Fruit fly (Drosophila melanogaster) whole organism, embryonic: ENCODE data around the gene Tim17a2.

ENCODE experiments used
- Abd-B ChIP-seq: fragments of 200-800 bp; sonication (Bioruptor generic); optimal IDR thresholded peaks from 2 replicates; lab custom pipeline; 2018; ENCODE audit warnings: missing biosample characterization, mild to moderate bottlenecking, missing genetic modification characterization, moderate library complexity
- Asciz ChIP-seq: fragments of 200-800 bp; sonication (Bioruptor generic); optimal IDR thresholded peaks from 2 replicates; lab custom pipeline; 2017; ENCODE audit warnings: missing biosample characterization, mild to moderate bottlenecking, missing genetic modification characterization, missing genetic modification reagents
- Atf-2 ChIP-seq: fragments of 200-800 bp; sonication (Bioruptor generic); optimal IDR thresholded peaks from 2 replicates; lab custom pipeline; 2016; ENCODE audit warnings: missing biosample characterization, missing genetic modification characterization
- B-H2 ChIP-seq: fragments of 200-800 bp; sonication (Bioruptor generic); optimal IDR thresholded peaks from 2 replicates; lab custom pipeline; 2018; ENCODE audit warnings: missing biosample characterization, mild to moderate bottlenecking, missing genetic modification characterization
- CG10274 ChIP-seq: fragments of 200-800 bp; sonication (Bioruptor generic); optimal IDR thresholded peaks from 3 replicates; lab custom pipeline; 2017; ENCODE audit warnings: missing biosample characterization, mild to moderate bottlenecking, missing genetic modification characterization
- CG13123 ChIP-seq: fragments of 200-800 bp; sonication (Bioruptor generic); optimal IDR thresholded peaks from 2 replicates; lab custom pipeline; 2016; ENCODE audit warnings: missing biosample characterization, missing genetic modification characterization
- CG15601 ChIP-seq: fragments of 200-800 bp; sonication (Bioruptor generic); optimal IDR thresholded peaks from 3 replicates; lab custom pipeline; 2019; ENCODE audit warnings: missing biosample characterization, mild to moderate bottlenecking, missing genetic modification characterization, moderate library complexity
- CG15696 ChIP-seq: fragments of 200-800 bp; sonication (Bioruptor generic); optimal IDR thresholded peaks from 2 replicates; lab custom pipeline; 2019; ENCODE audit warnings: missing biosample characterization, mild to moderate bottlenecking, missing genetic modification characterization, moderate library complexity
- CG16815 ChIP-seq: fragments of 200-800 bp; sonication (Bioruptor generic); optimal IDR thresholded peaks from 3 replicates; lab custom pipeline; 2017; ENCODE audit warnings: missing biosample characterization, mild to moderate bottlenecking, missing genetic modification characterization
- CG2678 ChIP-seq: fragments of 200-800 bp; sonication (Bioruptor generic); optimal IDR thresholded peaks from 3 replicates; lab custom pipeline; 2019; ENCODE audit warnings: missing biosample characterization, mild to moderate bottlenecking, missing genetic modification characterization, moderate library complexity
- CG30431 ChIP-seq: fragments of 200-800 bp; sonication (Bioruptor generic); optimal IDR thresholded peaks from 2 replicates; lab custom pipeline; 2017; ENCODE audit warnings: missing biosample characterization, missing genetic modification characterization
- CG31224 ChIP-seq: fragments of 200-800 bp; sonication (Bioruptor generic); IDR thresholded peaks from 2 replicates; pipeline ENCODE4 v1.3.6; 2022; ENCODE audit warnings: missing biosample characterization, missing genetic modification characterization
- CG31388 ChIP-seq: fragments of 200-800 bp; sonication (Bioruptor generic); optimal IDR thresholded peaks from 2 replicates; lab custom pipeline; 2016; ENCODE audit warnings: missing biosample characterization, missing genetic modification characterization
- CG4404 ChIP-seq: fragments of 200-800 bp; sonication (Bioruptor generic); IDR thresholded peaks from 2 replicates; pipeline ENCODE4 v1.3.6; 2022; ENCODE audit warnings: missing biosample characterization, missing genetic modification characterization
- CG4730 ChIP-seq: fragments of 200-800 bp; sonication (Bioruptor generic); IDR thresholded peaks from 2 replicates; pipeline ENCODE4 v1.3.6; 2022; ENCODE audit warnings: missing biosample characterization, missing genetic modification characterization
- CG4820 ChIP-seq: fragments of 200-800 bp; sonication (Bioruptor generic); optimal IDR thresholded peaks from 3 replicates; lab custom pipeline; 2016; ENCODE audit warnings: missing biosample characterization, missing genetic modification characterization
- CG8089 ChIP-seq: fragments of 200-800 bp; sonication (Bioruptor generic); optimal IDR thresholded peaks from 3 replicates; lab custom pipeline; 2016; ENCODE audit warnings: missing biosample characterization, missing genetic modification characterization
- CG9932 ChIP-seq: fragments of 200-800 bp; sonication (Bioruptor generic); IDR thresholded peaks from 2 replicates; pipeline ENCODE4 v1.3.6; 2022; ENCODE audit warnings: missing biosample characterization, missing genetic modification characterization
- Hey ChIP-seq: fragments of 200-800 bp; sonication (Bioruptor generic); optimal IDR thresholded peaks from 3 replicates; lab custom pipeline; 2018; ENCODE audit warnings: missing biosample characterization, mild to moderate bottlenecking, missing genetic modification characterization
- Lim3 ChIP-seq: fragments of 200-800 bp; sonication (Bioruptor generic); IDR thresholded peaks from 2 replicates; pipeline ENCODE4 v1.3.6; 2022; ENCODE audit warnings: missing biosample characterization, missing genetic modification characterization
- Lpt ChIP-seq: fragments of >200 bp; optimal IDR thresholded peaks from 2 replicates; lab custom pipeline; 2018; ENCODE audit warnings: missing biosample characterization, missing genetic modification characterization
- Med ChIP-seq: fragments of 200-800 bp; sonication (Bioruptor generic); peaks from one replicate; lab custom pipeline; 2016; ENCODE audit warnings: missing biosample characterization, missing genetic modification characterization, mild to moderate bottlenecking, inconsistent platforms, moderate library complexity
- Poxn ChIP-seq: fragments of 200-800 bp; sonication (Bioruptor generic); IDR thresholded peaks from 2 replicates; pipeline ENCODE4 v1.3.6; 2022; ENCODE audit warnings: missing biosample characterization, missing genetic modification characterization
- Scr ChIP-seq: fragments of 200-800 bp; sonication (Bioruptor generic); IDR thresholded peaks from 2 replicates; pipeline ENCODE4 v1.3.6; 2022; ENCODE audit warnings: missing biosample characterization, missing genetic modification characterization; ENCODE audit not compliant: partially characterized antibody
- Vsx1 ChIP-seq: fragments of 200-800 bp; sonication (Bioruptor generic); optimal IDR thresholded peaks from 2 replicates; lab custom pipeline; 2017; ENCODE audit warnings: missing biosample characterization, mild to moderate bottlenecking, missing genetic modification characterization, missing genetic modification reagents
- Xrp1 ChIP-seq: fragments of 200-800 bp; sonication (Bioruptor generic); IDR thresholded peaks from 2 replicates; pipeline ENCODE4 v1.3.6; 2022; ENCODE audit warnings: missing biosample characterization, missing genetic modification characterization
- ac ChIP-seq: fragments of 200-800 bp; sonication (Bioruptor generic); optimal IDR thresholded peaks from 3 replicates; lab custom pipeline; 2017; ENCODE audit warnings: missing biosample characterization, mild to moderate bottlenecking, missing genetic modification characterization
- al ChIP-seq: fragments of 200-800 bp; sonication (Bioruptor generic); IDR thresholded peaks from 2 replicates; pipeline ENCODE4 v1.3.6; 2022; ENCODE audit warnings: missing biosample characterization, missing genetic modification characterization
- bcd ChIP-seq: fragments of 200-800 bp; sonication (Bioruptor generic); optimal IDR thresholded peaks from 2 replicates; lab custom pipeline; 2017; ENCODE audit warnings: missing biosample characterization, mild to moderate bottlenecking, missing genetic modification characterization
- cas ChIP-seq: fragments of 200-800 bp; sonication (Bioruptor generic); IDR thresholded peaks from 2 replicates; pipeline ENCODE4 v1.3.6; 2022; ENCODE audit warnings: missing biosample characterization, missing genetic modification characterization
- caup ChIP-seq: fragments of 200-800 bp; sonication (Bioruptor generic); optimal IDR thresholded peaks from 3 replicates; lab custom pipeline; 2017; ENCODE audit warnings: missing biosample characterization, mild to moderate bottlenecking, missing genetic modification characterization, moderate library complexity; ENCODE audit not compliant: severe bottlenecking
- chif ChIP-seq, 2 experiments: fragments of 200-800 bp; sonication (Bioruptor generic); optimal IDR thresholded peaks; 3 replicates each; lab custom pipeline; 2016; ENCODE audit warnings: missing biosample characterization in 2 of 2, missing genetic modification characterization in 2 of 2
- ci ChIP-seq: fragments of 200-800 bp; sonication (Bioruptor generic); IDR thresholded peaks from 3 replicates; pipeline ENCODE4 v1.3.6; 2022; ENCODE audit warnings: missing biosample characterization, missing genetic modification characterization
- dimm ChIP-seq: fragments of 200-800 bp; sonication (Bioruptor generic); IDR thresholded peaks from 2 replicates; pipeline ENCODE4 v1.3.6; 2022; ENCODE audit warnings: missing biosample characterization, missing genetic modification characterization
- dmrt11E ChIP-seq: fragments of 200-800 bp; sonication (Bioruptor generic); optimal IDR thresholded peaks from 3 replicates; lab custom pipeline; 2018; ENCODE audit warnings: missing biosample characterization, mild to moderate bottlenecking, missing genetic modification characterization, moderate library complexity
- en ChIP-seq: fragments of 200-800 bp; sonication (Bioruptor generic); optimal IDR thresholded peaks from 2 replicates; lab custom pipeline; 2016; ENCODE audit warnings: missing biosample characterization, missing genetic modification characterization
- grn ChIP-seq: fragments of 200-800 bp; sonication (Bioruptor generic); optimal IDR thresholded peaks from 3 replicates; lab custom pipeline; 2017; ENCODE audit warnings: missing biosample characterization, missing genetic modification characterization
- gsb-n ChIP-seq: fragments of 200-800 bp; sonication (Bioruptor generic); optimal IDR thresholded peaks from 3 replicates; lab custom pipeline; 2018; ENCODE audit warnings: missing biosample characterization, mild to moderate bottlenecking, missing genetic modification characterization
- hbn ChIP-seq: fragments of 200-800 bp; sonication (Bioruptor generic); IDR thresholded peaks from 2 replicates; pipeline ENCODE4 v1.3.6; 2022; ENCODE audit warnings: missing biosample characterization, missing genetic modification characterization; ENCODE audit not compliant: partially characterized antibody
- jigr1 ChIP-seq: fragments of 200-800 bp; sonication (Bioruptor generic); IDR thresholded peaks from 3 replicates; pipeline ENCODE4 v1.3.6; 2022; ENCODE audit warnings: missing biosample characterization, missing genetic modification characterization
- jing ChIP-seq: fragments of 200-800 bp; sonication (Bioruptor generic); optimal IDR thresholded peaks from 2 replicates; lab custom pipeline; 2018; ENCODE audit warnings: missing biosample characterization, mild to moderate bottlenecking, missing genetic modification characterization
- lov ChIP-seq, 2 experiments: fragments of 200-800 bp in 1 of 2; fragments of >200 bp in 1 of 2; sonication (Bioruptor generic) in 1 of 2; IDR thresholded peaks in 1 of 2; optimal IDR thresholded peaks in 1 of 2; 2 replicates in 1 of 2; 3 replicates in 1 of 2; pipeline versions ENCODE4 v1.3.6 to Lab custom; 2017 to 2022; ENCODE audit warnings: missing biosample characterization in 1 of 2, missing genetic modification characterization in 1 of 2
- luna ChIP-seq: fragments of 200-800 bp; sonication (Bioruptor generic); optimal IDR thresholded peaks from 2 replicates; lab custom pipeline; 2016; ENCODE audit warnings: missing biosample characterization, missing genetic modification characterization
- pan ChIP-seq, 4 experiments: fragments of >200 bp in 3 of 4; fragments of 200-800 bp in 1 of 4; sonication (Bioruptor generic) in 1 of 4; optimal IDR thresholded peaks in 3 of 4; IDR thresholded peaks in 1 of 4; 2 replicates each; pipeline versions ENCODE4 v1.3.6 to Lab custom; 2017 to 2022; ENCODE audit warnings: missing biosample characterization in 2 of 4, missing genetic modification characterization in 2 of 4, mixed read lengths in 1 of 4
- pnt ChIP-seq: fragments of 200-800 bp; sonication (Bioruptor generic); optimal IDR thresholded peaks from 3 replicates; lab custom pipeline; 2016; ENCODE audit warnings: missing biosample characterization, missing genetic modification characterization
- row ChIP-seq: fragments of 200-800 bp; sonication (Bioruptor generic); IDR thresholded peaks from 3 replicates; pipeline ENCODE4 v1.3.6; 2022; ENCODE audit warnings: missing biosample characterization, missing genetic modification characterization
- ssp ChIP-seq: fragments of 200-800 bp; sonication (Bioruptor generic); IDR thresholded peaks from 2 replicates; pipeline ENCODE4 v1.3.6; 2022; ENCODE audit warnings: missing biosample characterization, missing genetic modification characterization
- trh ChIP-seq: fragments of 200-800 bp; sonication (Bioruptor generic); optimal IDR thresholded peaks from 2 replicates; lab custom pipeline; 2016; ENCODE audit warnings: missing biosample characterization, missing genetic modification characterization
- usp ChIP-seq: fragments of >200 bp; optimal IDR thresholded peaks from 2 replicates; lab custom pipeline; 2017; ENCODE audit warnings: missing biosample characterization, missing genetic modification characterization
- wor ChIP-seq: fragments of 200-800 bp; sonication (Bioruptor generic); IDR thresholded peaks from 2 replicates; pipeline ENCODE4 v1.3.6; 2022; ENCODE audit warnings: missing biosample characterization, missing genetic modification characterization
- zen2 ChIP-seq: fragments of 200-800 bp; sonication (Bioruptor generic); IDR thresholded peaks from 3 replicates; pipeline ENCODE4 v1.3.6; 2022; ENCODE audit warnings: missing biosample characterization, missing genetic modification characterization; ENCODE audit not compliant: partially characterized antibody

The Tim17a2 gene

dm6 chr3R:5281094-5281493 is 18.6 kb upstream of the Tim17a2 start (continued):
- no peak for TF ChIP-seq CG8089
- TF ChIP-seq chif (GFP tag; optimal IDR thresholded peaks at IDR 0.05; lab: Kevin White, UChicago), result no peak
- no peak for TF ChIP-seq bcd (GFP tag; lab: Kevin White, UChicago)
- no peak for TF ChIP-seq pan (optimal IDR thresholded peaks at IDR 0.05; lab: Kevin White, UChicago)
- TF ChIP-seq pan (GFP tag; optimal IDR thresholded peaks at IDR 0.05 in 1 of 2, IDR thresholded peaks at IDR 0.05 in 1 of 2), result no peak
- no peak for TF ChIP-seq CG4404 (GFP tag; lab: Robert Waterston, UW)
- peak; percentile 48; the same call in 2 of the 3 replicates for TF ChIP-seq row (GFP tag; lab: Robert Waterston, UW)
- TF ChIP-seq dimm, result no peak
- TF ChIP-seq ssp (GFP tag; lab: Robert Waterston, UW), result no peak
- no peak for TF ChIP-seq Poxn
- no peak for TF ChIP-seq wor (GFP tag; lab: Robert Waterston, UW)
- no peak for TF ChIP-seq CG31388 (GFP tag; lab: Kevin White, UChicago)
- TF ChIP-seq CG10274 (GFP tag; lab: Kevin White, UChicago), result no peak
- TF ChIP-seq CG2678 (tag; lab: Kevin White, UChicago), result no peak
- 0 out of 2 replicates have a peak, but pooled peaks have one; percentile 13 for TF ChIP-seq al (GFP tag; lab: Robert Waterston, UW)
- no peak for TF ChIP-seq Abd-B (GFP tag; lab: Kevin White, UChicago)
- no peak for TF ChIP-seq jing (GFP tag; lab: Kevin White, UChicago)
- no peak for TF ChIP-seq Vsx1 (GFP tag; lab: Kevin White, UChicago)
- no peak for TF ChIP-seq Hey (tag; lab: Kevin White, UChicago)
- no peak for TF ChIP-seq Lim3 (GFP tag; lab: Robert Waterston, UW)
- no peak for TF ChIP-seq Asciz (GFP tag; lab: Kevin White, UChicago)
- no peak for TF ChIP-seq cas (GFP tag; lab: Robert Waterston, UW)
- TF ChIP-seq caup (GFP tag; lab: Kevin White, UChicago), result no peak
- TF ChIP-seq luna (GFP tag; lab: Kevin White, UChicago), result no peak
- no peak for TF ChIP-seq zen2
- no peak for TF ChIP-seq dmrt11E (tag; lab: Kevin White, UChicago)
- TF ChIP-seq ci, result no peak
- TF ChIP-seq CG31224 (GFP tag; lab: Robert Waterston, UW), result peak; percentile 13; the same call in 1 of the 2 replicates
- no peak for TF ChIP-seq CG16815 (GFP tag; lab: Kevin White, UChicago)
- no peak for TF ChIP-seq en (GFP tag; lab: Kevin White, UChicago)
- TF ChIP-seq CG9932, result peak; percentile 55
- TF ChIP-seq lov (optimal IDR thresholded peaks at IDR 0.05; lab: Kevin White, UChicago), result no peak
- TF ChIP-seq lov (GFP tag; IDR thresholded peaks at IDR 0.05; lab: Robert Waterston, UW), result no peak
- TF ChIP-seq grn, result no peak
- TF ChIP-seq CG15601 (tag; lab: Kevin White, UChicago), result no peak
- TF ChIP-seq hbn, result no peak
- no peak for TF ChIP-seq Atf-2 (GFP tag; lab: Kevin White, UChicago)
- peak; percentile 29; the same call in 1 of the 2 replicates for TF ChIP-seq Xrp1 (GFP tag; lab: Robert Waterston, UW)
- TF ChIP-seq CG30431 (GFP tag; lab: Kevin White, UChicago), result no peak
- TF ChIP-seq trh (GFP tag; lab: Kevin White, UChicago), result no peak
- TF ChIP-seq CG4820, result no peak
- TF ChIP-seq jigr1 (GFP tag; lab: Robert Waterston, UW), result no peak
- TF ChIP-seq CG4730 (GFP tag; lab: Robert Waterston, UW), result no peak
- no peak for TF ChIP-seq usp
- TF ChIP-seq gsb-n (tag; lab: Kevin White, UChicago), result no peak
- no peak for TF ChIP-seq B-H2 (GFP tag; lab: Kevin White, UChicago)
- TF ChIP-seq pnt (GFP tag; lab: Kevin White, UChicago), result no peak
- TF ChIP-seq CG13123 (GFP tag; lab: Kevin White, UChicago), result no peak
- TF ChIP-seq Scr (GFP tag; lab: Robert Waterston, UW), result no peak; the same call in 1 of the 2 replicates
- TF ChIP-seq Lpt (GFP tag; lab: Kevin White, UChicago), result no peak
- peak; percentile 45 for TF ChIP-seq Med (GFP tag; lab: Kevin White, UChicago)
- no peak for TF ChIP-seq CG15696 (tag; lab: Kevin White, UChicago)
- no peak for TF ChIP-seq ac (GFP tag; lab: Kevin White, UChicago)
